Worm (Caenorhabditis elegans) whole organism, L4 larva: ENCODE measurements around the gene pxl-1.

ENCODE experiments used
- T20F7.1 ChIP-seq: fragments of 200-800 bp; sonication (Bioruptor generic); optimal IDR thresholded peaks from 2 replicates; lab custom pipeline; 2018; ENCODE audit warnings: mild to moderate bottlenecking, missing genetic modification characterization, missing compliant biosample characterization
- Y105C5A.15 ChIP-seq: fragments of 200-800 bp; sonication (Bioruptor generic); IDR thresholded peaks from 2 replicates; pipeline ENCODE4 v1.3.6; 2022; ENCODE audit warnings: missing genetic modification characterization, missing compliant biosample characterization
- Y5F2A.4 ChIP-seq: fragments of 200-800 bp; sonication (Bioruptor generic); optimal IDR thresholded peaks from 2 replicates; lab custom pipeline; 2018; ENCODE audit warnings: mild to moderate bottlenecking, missing genetic modification characterization, missing compliant biosample characterization
- ZK337.2 ChIP-seq: fragments of 200-800 bp; sonication (Bioruptor generic); IDR thresholded peaks from 2 replicates; pipeline ENCODE4 v1.3.6; 2022; ENCODE audit warnings: missing genetic modification reagents, missing genetic modification characterization, missing compliant biosample characterization
- aha-1 ChIP-seq: fragments of 150-350 bp; peaks from one replicate; lab custom pipeline; 2014; ENCODE audit warnings: missing biosample characterization, missing genetic modification characterization
- aly-2 ChIP-seq: sonication (generic microtip); optimal IDR thresholded peaks from 2 replicates; lab custom pipeline; 2018; ENCODE audit warnings: missing biosample characterization, missing genetic modification characterization
- ama-1 ChIP-seq: fragments of 150-350 bp; optimal IDR thresholded peaks from 2 replicates; lab custom pipeline; 2014; ENCODE audit warnings: inconsistent platforms, mixed read lengths
- ceh-20 ChIP-seq: fragments of 200-800 bp; sonication (Bioruptor generic); IDR thresholded peaks from 2 replicates; pipeline ENCODE4 v1.3.6; 2022; ENCODE audit warnings: missing genetic modification reagents, missing genetic modification characterization, missing compliant biosample characterization
- ceh-32 ChIP-seq: sonication (generic microtip); optimal IDR thresholded peaks from 2 replicates; lab custom pipeline; 2016; ENCODE audit warnings: mild to moderate bottlenecking, missing genetic modification characterization, missing compliant biosample characterization; ENCODE audit not compliant: poor library complexity
- ceh-44 ChIP-seq: fragments of 200-800 bp; sonication (Bioruptor generic); IDR thresholded peaks from 2 replicates; pipeline ENCODE4 v1.3.6; 2022; ENCODE audit warnings: missing genetic modification reagents, missing genetic modification characterization, missing compliant biosample characterization
- ces-1 ChIP-seq: fragments of 150-350 bp; sonication (generic microtip); optimal IDR thresholded peaks from 4 replicates; lab custom pipeline; 2014; ENCODE audit warnings: missing biosample characterization, missing genetic modification reagents, missing genetic modification characterization
- ctbp-1 ChIP-seq: fragments of 200-800 bp; sonication (Bioruptor generic); IDR thresholded peaks from 2 replicates; pipeline ENCODE4 v1.3.6; 2022; ENCODE audit warnings: missing genetic modification reagents, missing genetic modification characterization, missing compliant biosample characterization
- daf-16 ChIP-seq, 3 experiments: sonication (generic microtip); optimal IDR thresholded peaks; 2 replicates each; lab custom pipeline; 2016 to 2017; ENCODE audit warnings: missing genetic modification characterization in 3 of 3, missing genetic modification reagents in 3 of 3, mild to moderate bottlenecking in 2 of 3, missing compliant biosample characterization in 2 of 3, missing biosample characterization in 1 of 3, moderate library complexity in 1 of 3
- daf-8 ChIP-seq: fragments of 200-800 bp; sonication (Bioruptor generic); IDR thresholded peaks from 2 replicates; pipeline ENCODE4 v1.3.6; 2022; ENCODE audit warnings: missing genetic modification characterization, missing compliant biosample characterization
- dmd-6 ChIP-seq: fragments of 200-800 bp; sonication (Bioruptor generic); IDR thresholded peaks from 2 replicates; pipeline ENCODE4 v1.3.6; 2022; ENCODE audit warnings: missing genetic modification reagents, missing genetic modification characterization, missing compliant biosample characterization
- dpl-1 ChIP-seq: fragments of 150-350 bp; optimal IDR thresholded peaks from 2 replicates; lab custom pipeline; 2014; ENCODE audit warnings: missing biosample characterization, missing genetic modification reagents, missing genetic modification characterization
- dve-1 ChIP-seq: sonication (generic microtip); optimal IDR thresholded peaks from 2 replicates; lab custom pipeline; 2017; ENCODE audit warnings: antibody characterized with exemption, mild to moderate bottlenecking, missing genetic modification characterization, missing compliant biosample characterization; ENCODE audit not compliant: insufficient read depth
- fkh-10 ChIP-seq: fragments of 150-350 bp; optimal IDR thresholded peaks from 2 replicates; lab custom pipeline; 2014; ENCODE audit warnings: missing biosample characterization, missing genetic modification reagents, missing genetic modification characterization
- gei-8 ChIP-seq: fragments of 200-800 bp; sonication (Bioruptor generic); optimal IDR thresholded peaks from 2 replicates; lab custom pipeline; 2018; ENCODE audit warnings: mild to moderate bottlenecking, missing genetic modification characterization, missing compliant biosample characterization
- hlh-11 ChIP-seq: fragments of 200-800 bp; sonication (Bioruptor generic); optimal IDR thresholded peaks from 2 replicates; lab custom pipeline; 2018; ENCODE audit warnings: mild to moderate bottlenecking, missing genetic modification characterization, missing compliant biosample characterization
- jun-1 ChIP-seq: fragments of 150-350 bp; optimal IDR thresholded peaks from 2 replicates; lab custom pipeline; 2014; ENCODE audit warnings: missing biosample characterization, missing genetic modification reagents, missing genetic modification characterization
- lin-1 ChIP-seq: fragments of 200-800 bp; sonication (Bioruptor generic); IDR thresholded peaks from 2 replicates; pipeline ENCODE4 v1.3.6; 2022; ENCODE audit warnings: missing genetic modification reagents, missing genetic modification characterization, missing compliant biosample characterization
- lin-29 ChIP-seq: fragments of 200-800 bp; sonication (Bioruptor generic); IDR thresholded peaks from 2 replicates; pipeline ENCODE4 v1.3.6; 2022; ENCODE audit warnings: missing genetic modification reagents, missing genetic modification characterization, missing compliant biosample characterization
- lin-39 ChIP-seq: fragments of 150-350 bp; optimal IDR thresholded peaks from 2 replicates; lab custom pipeline; 2014; ENCODE audit warnings: missing biosample characterization, missing genetic modification reagents, missing genetic modification characterization
- lsy-2 ChIP-seq, 2 experiments: fragments of 150-350 bp in 1 of 2; sonication (generic microtip) in 1 of 2; optimal IDR thresholded peaks; 2 replicates each; lab custom pipeline; 2014 to 2017; ENCODE audit warnings: missing biosample characterization in 2 of 2, missing genetic modification characterization in 2 of 2
- madf-5 ChIP-seq, 2 experiments: fragments of 200-800 bp; sonication (Bioruptor generic); IDR thresholded peaks; 2 replicates each; pipeline ENCODE4 v1.3.6; 2022; ENCODE audit warnings: missing compliant biosample characterization in 2 of 2, missing genetic modification characterization in 2 of 2
- mdl-1 ChIP-seq, 2 experiments: fragments of 150-350 bp in 1 of 2; sonication (generic microtip) in 1 of 2; optimal IDR thresholded peaks; 2 replicates each; lab custom pipeline; 2014 to 2017; ENCODE audit warnings: missing biosample characterization in 2 of 2, missing genetic modification characterization in 2 of 2
- mep-1 ChIP-seq: fragments of 150-350 bp; sonication (generic microtip); optimal IDR thresholded peaks from 3 replicates; lab custom pipeline; 2014; ENCODE audit warnings: missing biosample characterization, missing genetic modification characterization
- mes-2 ChIP-seq: sonication (generic microtip); optimal IDR thresholded peaks from 2 replicates; lab custom pipeline; 2016; ENCODE audit warnings: missing genotype, mild to moderate bottlenecking, missing genetic modification characterization, missing compliant biosample characterization; ENCODE audit not compliant: poor library complexity, severe bottlenecking
- nhr-10 ChIP-seq: fragments of 150-350 bp; optimal IDR thresholded peaks from 2 replicates; lab custom pipeline; 2014; ENCODE audit warnings: missing biosample characterization, missing genetic modification characterization
- nhr-102 ChIP-seq: sonication (generic microtip); optimal IDR thresholded peaks from 2 replicates; lab custom pipeline; 2016; ENCODE audit warnings: mild to moderate bottlenecking, missing genetic modification characterization, moderate library complexity, missing compliant biosample characterization
- nhr-237 ChIP-seq: sonication (generic microtip); optimal IDR thresholded peaks from 2 replicates; lab custom pipeline; 2017; ENCODE audit warnings: missing biosample characterization, missing genetic modification characterization
- nhr-28 ChIP-seq: fragments of 150-350 bp; optimal IDR thresholded peaks from 2 replicates; lab custom pipeline; 2014; ENCODE audit warnings: missing biosample characterization, missing genetic modification characterization
- nhr-41 ChIP-seq: fragments of 200-800 bp; sonication (Bioruptor generic); IDR thresholded peaks from 2 replicates; pipeline ENCODE4 v1.3.6; 2022; ENCODE audit warnings: missing genetic modification reagents, missing genetic modification characterization, missing compliant biosample characterization
- nhr-6 ChIP-seq: fragments of 150-350 bp; optimal IDR thresholded peaks from 2 replicates; lab custom pipeline; 2014; ENCODE audit warnings: missing biosample characterization, missing genetic modification characterization
- nhr-77 ChIP-seq: fragments of 150-350 bp; optimal IDR thresholded peaks from 2 replicates; lab custom pipeline; 2014; ENCODE audit warnings: missing biosample characterization, missing genetic modification characterization
- pqm-1 ChIP-seq: sonication (generic microtip); optimal IDR thresholded peaks from 2 replicates; lab custom pipeline; 2017; ENCODE audit warnings: missing biosample characterization, missing genetic modification characterization
- saeg-2 ChIP-seq: fragments of 200-800 bp; sonication (Bioruptor generic); IDR thresholded peaks from 2 replicates; pipeline ENCODE4 v1.3.6; 2022; ENCODE audit warnings: missing genetic modification reagents, missing genetic modification characterization, missing compliant biosample characterization
- sdz-12 ChIP-seq: fragments of 200-800 bp; sonication (Bioruptor generic); optimal IDR thresholded peaks from 2 replicates; lab custom pipeline; 2018; ENCODE audit warnings: mild to moderate bottlenecking, missing genetic modification characterization, missing compliant biosample characterization
- skn-1 ChIP-seq: fragments of 150-350 bp; optimal IDR thresholded peaks from 2 replicates; lab custom pipeline; 2014; ENCODE audit warnings: missing biosample characterization, missing genetic modification characterization
- spr-1 ChIP-seq: sonication (generic microtip); optimal IDR thresholded peaks from 2 replicates; lab custom pipeline; 2016; ENCODE audit warnings: mild to moderate bottlenecking, missing genetic modification characterization, missing compliant biosample characterization
- tra-1 ChIP-seq: fragments of 200-800 bp; sonication (Bioruptor generic); IDR thresholded peaks from 2 replicates; pipeline ENCODE4 v1.3.6; 2022; ENCODE audit warnings: missing genetic modification reagents, missing genetic modification characterization, missing compliant biosample characterization
- unc-39 ChIP-seq: sonication (generic microtip); optimal IDR thresholded peaks from 2 replicates; lab custom pipeline; 2017; ENCODE audit warnings: missing biosample characterization, missing genetic modification characterization
- zag-1 ChIP-seq: fragments of 150-350 bp; optimal IDR thresholded peaks from 2 replicates; lab custom pipeline; 2014; ENCODE audit warnings: missing biosample characterization, missing genetic modification characterization
- zfp-3 ChIP-seq: fragments of 200-800 bp; sonication (Bioruptor generic); conservative IDR thresholded peaks from 2 replicates; pipeline ENCODE4 v1.3.6; 2022; ENCODE audit warnings: missing genetic modification reagents, missing genetic modification characterization, missing compliant biosample characterization
- zip-11 ChIP-seq: fragments of 200-800 bp; sonication (Bioruptor generic); IDR thresholded peaks from 2 replicates; pipeline ENCODE4 v1.3.6; 2022; ENCODE audit warnings: missing genetic modification characterization, missing compliant biosample characterization
- ztf-11 ChIP-seq: fragments of 150-350 bp; optimal IDR thresholded peaks from 2 replicates; lab custom pipeline; 2014; ENCODE audit warnings: missing biosample characterization, missing genetic modification characterization
- ztf-7 ChIP-seq: fragments of 150-350 bp; optimal IDR thresholded peaks from 2 replicates; lab custom pipeline; 2014; ENCODE audit warnings: missing biosample characterization, missing genetic modification characterization

The pxl-1 gene

ce11 chrIII:5915926-5916325, 20.1 kb upstream of the pxl-1 start:
- TF ChIP-seq unc-39 (tag; lab: Kevin White, UChicago) (no peak), ctbp-1 (no peak), hlh-11 (tag; lab: Kevin White, UChicago) (peak; percentile 59), fkh-10 (GFP tag; lab: Kevin White, UChicago) (no peak), gei-8 (no peak), mes-2 (tag; lab: Kevin White, UChicago) (peak; percentile 40), madf-5 (GFP tag; IDR thresholded peaks at IDR 0.05; lab: Robert Waterston, UW) (no peak), jun-1 (tag; lab: Kevin White, UChicago) (no peak), mep-1 (tag; lab: Kevin White, UChicago) (peak; percentile 18), ZK337.2 (GFP tag; lab: Robert Waterston, UW) (no peak), ceh-32 (tag; lab: Kevin White, UChicago) (no peak), saeg-2 (GFP tag; lab: Robert Waterston, UW) (no peak), Y5F2A.4 (GFP tag; lab: Kevin White, UChicago) (no peak), dmd-6 (GFP tag; lab: Robert Waterston, UW) (peak; percentile 64), nhr-10 (tag; lab: Kevin White, UChicago) (no peak), daf-16 (GFP tag; optimal IDR thresholded peaks at IDR 0.05; lab: Kevin White, UChicago) (no peak), daf-16 (tag; optimal IDR thresholded peaks at IDR 0.05; lab: Kevin White, UChicago) (peak; percentile 57), ama-1 (no peak), nhr-237 (tag; lab: Kevin White, UChicago) (no peak), dve-1 (tag; lab: Kevin White, UChicago) (peak; percentile 67), nhr-41 (GFP tag; lab: Robert Waterston, UW) (no peak), ztf-7 (peak; percentile 33), ceh-20 (GFP tag; lab: Robert Waterston, UW) (no peak), T20F7.1 (GFP tag; lab: Kevin White, UChicago) (no peak), aha-1 (no peak), tra-1 (GFP tag; lab: Robert Waterston, UW) (0 out of 2 replicates have a peak, but pooled peaks have one; percentile 10), ztf-11 (no peak), nhr-6 (peak; percentile 33), Y105C5A.15 (no peak), pqm-1 (tag; lab: Kevin White, UChicago) (peak; percentile 95), spr-1 (tag; lab: Kevin White, UChicago) (no peak), zag-1 (tag; lab: Kevin White, UChicago) (no peak), sdz-12 (GFP tag; lab: Kevin White, UChicago) (no peak), mdl-1 (tag; optimal IDR thresholded peaks at IDR 0.05; lab: Kevin White, UChicago) (no peak), ceh-44 (GFP tag; lab: Robert Waterston, UW) (no peak), lin-1 (no peak), zfp-3 (GFP tag; lab: Robert Waterston, UW) (no peak), skn-1 (tag; lab: Kevin White, UChicago) (no peak), nhr-102 (tag; lab: Kevin White, UChicago) (no peak), daf-8 (GFP tag; lab: Robert Waterston, UW) (no peak), nhr-77 (tag; lab: Kevin White, UChicago) (peak; percentile 44), zip-11 (GFP tag; lab: Robert Waterston, UW) (no peak), aly-2 (tag; lab: Kevin White, UChicago) (no peak), lin-39 (tag; lab: Kevin White, UChicago) (no peak), dpl-1 (GFP tag; lab: Kevin White, UChicago) (no peak), lin-29 (no peak), lsy-2 (tag; optimal IDR thresholded peaks at IDR 0.05; lab: Kevin White, UChicago) (no peak), ces-1 (GFP tag; lab: Kevin White, UChicago) (no peak), nhr-28 (tag; lab: Kevin White, UChicago) (peak; percentile 67)
- TF ChIP-seq, all 104 proteins: peak for 12
